Worm (Caenorhabditis elegans) whole organism, L3 larva: Measurements from ENCODE around the gene F26A1.19.

Experiments used
- ceh-82 ChIP-seq: fragments of 150-350 bp; optimal IDR thresholded peaks from 2 replicates; lab custom pipeline; 2014; ENCODE audit warnings: missing biosample characterization, missing genetic modification characterization
- fkh-2 ChIP-seq: fragments of 150-350 bp; optimal IDR thresholded peaks from 2 replicates; lab custom pipeline; 2014; ENCODE audit warnings: missing biosample characterization, missing genetic modification reagents, missing genetic modification characterization
- mdl-1 ChIP-seq: fragments of 150-350 bp; optimal IDR thresholded peaks from 2 replicates; lab custom pipeline; 2014; ENCODE audit warnings: missing biosample characterization, missing genetic modification characterization
- pqm-1 ChIP-seq: fragments of 150-350 bp; optimal IDR thresholded peaks from 2 replicates; lab custom pipeline; 2017; ENCODE audit warnings: missing biosample characterization, missing genetic modification characterization, inconsistent platforms

DNA sequence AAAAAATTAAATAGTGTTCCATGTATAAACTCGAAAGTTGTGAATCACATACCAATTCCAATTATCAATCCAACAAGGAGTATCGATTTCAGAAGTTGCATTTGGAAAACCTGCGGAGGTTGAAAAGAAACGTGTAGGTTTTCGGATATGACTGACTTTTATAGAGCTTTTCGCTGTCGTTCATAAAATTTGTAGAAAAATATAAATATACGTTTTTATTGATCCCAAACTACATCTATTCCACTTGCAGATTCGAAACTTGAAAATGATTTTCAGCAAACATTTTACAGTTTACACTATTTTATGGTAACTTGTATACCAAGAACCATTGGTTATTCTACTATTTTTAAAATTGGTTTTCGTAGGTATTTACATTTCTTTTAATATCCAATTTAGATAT is 4.6 kb downstream of the F26A1.19 start, which contains the start of gene clec-156:
- no peak for TF ChIP-seq ceh-82 (tag; lab: Kevin White, UChicago)
- TF ChIP-seq mdl-1 (tag; lab: Kevin White, UChicago) = no peak
- TF ChIP-seq fkh-2 = no peak
- TF ChIP-seq pqm-1 (tag; lab: Kevin White, UChicago) = no peak
